Worm (Caenorhabditis elegans) whole organism, L2 larva: ENCODE measurements around the gene ldh-1.

Source experiments
- ama-1 ChIP-seq: fragments of 150-350 bp; optimal IDR thresholded peaks from 2 replicates; lab custom pipeline; 2018; ENCODE audit warnings: inconsistent platforms
- blmp-1 ChIP-seq: sonication (generic microtip); optimal IDR thresholded peaks from 2 replicates; lab custom pipeline; 2017; ENCODE audit warnings: missing genetic modification characterization, mild to moderate bottlenecking, missing compliant biosample characterization, antibody characterized with exemption, moderate library complexity; ENCODE audit not compliant: insufficient read depth
- ceh-82 ChIP-seq: fragments of 150-350 bp; optimal IDR thresholded peaks from 2 replicates; lab custom pipeline; 2014; ENCODE audit warnings: missing biosample characterization, missing genetic modification characterization
- elt-1 ChIP-seq: fragments of 150-350 bp; optimal IDR thresholded peaks from 2 replicates; lab custom pipeline; 2014; ENCODE audit warnings: missing biosample characterization, missing genetic modification characterization
- fos-1 ChIP-seq: fragments of 150-350 bp; optimal IDR thresholded peaks from 2 replicates; lab custom pipeline; 2014; ENCODE audit warnings: missing biosample characterization, missing genetic modification characterization
- lin-13 ChIP-seq: fragments of 150-350 bp; optimal IDR thresholded peaks from 2 replicates; lab custom pipeline; 2014; ENCODE audit warnings: missing biosample characterization, missing genetic modification reagents, missing genetic modification characterization
- lsy-2 ChIP-seq, 2 experiments: fragments of 150-350 bp in 1 of 2; sonication (generic microtip) in 1 of 2; optimal IDR thresholded peaks; 2 replicates each; lab custom pipeline; 2014 to 2017; ENCODE audit warnings: missing biosample characterization in 2 of 2, missing genetic modification characterization in 2 of 2
- nhr-10 ChIP-seq: sonication (generic microtip); optimal IDR thresholded peaks from 2 replicates; lab custom pipeline; 2017; ENCODE audit warnings: missing biosample characterization, missing genetic modification characterization
- nhr-11 ChIP-seq: fragments of 150-350 bp; optimal IDR thresholded peaks from 2 replicates; lab custom pipeline; 2014; ENCODE audit warnings: missing biosample characterization, missing genetic modification characterization
- nhr-237 ChIP-seq: fragments of 150-350 bp; optimal IDR thresholded peaks from 2 replicates; lab custom pipeline; 2014; ENCODE audit warnings: missing biosample characterization, missing genetic modification characterization
- unc-62 ChIP-seq: fragments of 150-350 bp; optimal IDR thresholded peaks from 2 replicates; lab custom pipeline; 2014; ENCODE audit warnings: missing biosample characterization, missing genetic modification reagents, missing genetic modification characterization

- no peak for TF ChIP-seq ceh-82 (tag; lab: Kevin White, UChicago)
- TF ChIP-seq lin-13 = no peak
- TF ChIP-seq blmp-1 (tag; lab: Kevin White, UChicago) = no peak
- TF ChIP-seq lsy-2 (tag; optimal IDR thresholded peaks at IDR 0.05; lab: Kevin White, UChicago) = no peak
- TF ChIP-seq nhr-237 (tag; lab: Kevin White, UChicago) = no peak
- no peak for TF ChIP-seq elt-1 (tag; lab: Kevin White, UChicago)
- no peak for TF ChIP-seq unc-62 (GFP tag; lab: Kevin White, UChicago)
- no peak for TF ChIP-seq nhr-10 (tag; lab: Kevin White, UChicago)
- no peak for TF ChIP-seq ama-1 (lab: Kevin White, UChicago)
- no peak for TF ChIP-seq nhr-11 (tag; lab: Kevin White, UChicago)
- no peak for TF ChIP-seq fos-1 (tag; lab: Kevin White, UChicago)
Measured at ce11 chrII:11720819-11721218, 3.2 kb upstream of the ldh-1 start.
